Comparison of ENCODE assay signal across 2 worm cellular contexts in genomic region chrV:14506713-14507675, ce11.
A peak's percentile ranks its signal among the peaks of the same experiment; 100 is the strongest.
TF ChIP-seq lines count a peak whose summit lies in the region.

No protein-coding gene starts in this region.

TF ChIP-seq in whole organism, L1 larva, 84 proteins besides CTCF, POLR2A, EP300 and RAD21 (continued from another document):
- TF ChIP-seq nhr-71 (tag; optimal IDR thresholded peaks at IDR 0.05; lab: Kevin White, UChicago) (peak; percentile 27), elt-2 (tag; optimal IDR thresholded peaks at IDR 0.05; lab: Kevin White, UChicago) (no peak), hpl-2 (GFP tag; optimal IDR thresholded peaks at IDR 0.05; lab: Kevin White, UChicago) (no peak), lin-14 (GFP tag; optimal IDR thresholded peaks at IDR 0.05; lab: Kevin White, UChicago) (peak; percentile 73), jun-1 (tag; optimal IDR thresholded peaks at IDR 0.05; lab: Kevin White, UChicago) (no peak), grh-1 (GFP tag; IDR thresholded peaks at IDR 0.05; lab: Robert Waterston, UW) (no peak), mef-2 (tag; optimal IDR thresholded peaks at IDR 0.05; lab: Kevin White, UChicago) (no peak), nhr-237 (tag; optimal IDR thresholded peaks at IDR 0.05; lab: Kevin White, UChicago) (no peak), blmp-1 (tag; optimal IDR thresholded peaks at IDR 0.05; lab: Kevin White, UChicago) (peak; percentile 81), tlp-1 (tag; optimal IDR thresholded peaks at IDR 0.05; lab: Kevin White, UChicago) (peak; percentile 89), nhr-84 (tag; optimal IDR thresholded peaks at IDR 0.05; lab: Kevin White, UChicago) (no peak), Y116A8C.19 (tag; optimal IDR thresholded peaks at IDR 0.05; lab: Kevin White, UChicago; ENCODE audit: borderline replicate concordance) (no peak), unc-62 (GFP tag; optimal IDR thresholded peaks at IDR 0.05; lab: Kevin White, UChicago) (no peak), skn-1 (tag; optimal IDR thresholded peaks at IDR 0.05; lab: Kevin White, UChicago) (no peak), nhr-90 (tag; optimal IDR thresholded peaks at IDR 0.05; lab: Kevin White, UChicago; ENCODE audit: poor library complexity) (no peak), swsn-7 (tag; optimal IDR thresholded peaks at IDR 0.05; lab: Kevin White, UChicago) (no peak), C16A3.4 (tag; optimal IDR thresholded peaks at IDR 0.05; lab: Kevin White, UChicago) (peak; percentile 18), fkh-4 (tag; optimal IDR thresholded peaks at IDR 0.05; lab: Kevin White, UChicago; ENCODE audit: borderline replicate concordance) (no peak), pqm-1 (tag; optimal IDR thresholded peaks at IDR 0.05; lab: Kevin White, UChicago) (no peak), snpc-4 (tag; optimal IDR thresholded peaks at IDR 0.05; lab: Kevin White, UChicago) (no peak), ceh-90 (tag; optimal IDR thresholded peaks at IDR 0.05; lab: Kevin White, UChicago) (no peak), lin-35 (GFP tag; optimal IDR thresholded peaks at IDR 0.05; lab: Kevin White, UChicago) (no peak), nhr-20 (tag; optimal IDR thresholded peaks at IDR 0.05; lab: Kevin White, UChicago) (peak; percentile 10), alr-1 (tag; optimal IDR thresholded peaks at IDR 0.05; lab: Kevin White, UChicago; ENCODE audit: borderline replicate concordance) (no peak), snu-23 (GFP tag; optimal IDR thresholded peaks at IDR 0.05; lab: Kevin White, UChicago) (peak; percentile 18), dpl-1 (GFP tag; optimal IDR thresholded peaks at IDR 0.05; lab: Kevin White, UChicago) (no peak), mdl-1 (tag; optimal IDR thresholded peaks at IDR 0.05; lab: Kevin White, UChicago) (no peak), unc-98 (GFP tag; IDR thresholded peaks at IDR 0.05; lab: Robert Waterston, UW) (no peak), efl-1 (optimal IDR thresholded peaks at IDR 0.05; lab: Kevin White, UChicago) (no peak), efl-1 (GFP tag; optimal IDR thresholded peaks at IDR 0.05 in 1 of 2; lab: Kevin White, UChicago) (peak in 1 of 2 experiments; percentile 90), lin-13 (GFP tag; optimal IDR thresholded peaks at IDR 0.05; lab: Kevin White, UChicago) (no peak), nhr-28 (tag; optimal IDR thresholded peaks at IDR 0.05; lab: Kevin White, UChicago) (no peak), nhr-12 (tag; optimal IDR thresholded peaks at IDR 0.05; lab: Kevin White, UChicago) (no peak), irx-1 (tag; optimal IDR thresholded peaks at IDR 0.05; lab: Kevin White, UChicago) (peak; percentile 26), mab-9 (GFP tag; IDR thresholded peaks at IDR 0.05; lab: Robert Waterston, UW) (no peak), aly-2 (tag; optimal IDR thresholded peaks at IDR 0.05; lab: Kevin White, UChicago) (no peak), nhr-85 (tag; lab: Kevin White, UChicago) (peak; percentile 98), elt-3 (tag; optimal IDR thresholded peaks at IDR 0.05; lab: Kevin White, UChicago) (peak in 2 of 6 experiments; percentile 37 to 59), ceh-88 (GFP tag; IDR thresholded peaks at IDR 0.05; lab: Robert Waterston, UW) (no peak), xbp-1 (tag; optimal IDR thresholded peaks at IDR 0.05; lab: Kevin White, UChicago) (no peak), dsc-1 (tag; optimal IDR thresholded peaks at IDR 0.05; lab: Kevin White, UChicago) (no peak), efl-3 (GFP tag; optimal IDR thresholded peaks at IDR 0.05; lab: Kevin White, UChicago) (no peak), pag-3 (tag; optimal IDR thresholded peaks at IDR 0.05; lab: Kevin White, UChicago; ENCODE audit: borderline replicate concordance, insufficient read depth) (no peak), sox-4 (tag; optimal IDR thresholded peaks at IDR 0.05; lab: Kevin White, UChicago) (no peak), ceh-8 (GFP tag; optimal IDR thresholded peaks at IDR 0.05; lab: Kevin White, UChicago) (no peak)

TF ChIP-seq in whole organism, L3 larva, 47 proteins besides CTCF, POLR2A, EP300 and RAD21 (continued from another document):
- TF ChIP-seq elt-3 (tag; optimal IDR thresholded peaks at IDR 0.05; lab: Kevin White, UChicago) (peak in 1 of 3 experiments; percentile 15), jun-1 (tag; optimal IDR thresholded peaks at IDR 0.05; lab: Kevin White, UChicago) (no peak), ceh-28 (tag; optimal IDR thresholded peaks at IDR 0.05; lab: Kevin White, UChicago) (no peak), elt-1 (tag; optimal IDR thresholded peaks at IDR 0.05; lab: Kevin White, UChicago) (peak; percentile 100), ceh-16 (tag; optimal IDR thresholded peaks at IDR 0.05; lab: Kevin White, UChicago) (no peak), elt-2 (tag; optimal IDR thresholded peaks at IDR 0.05; lab: Kevin White, UChicago) (no peak)
TF ChIP-seq in whole organism, L3 larva: peak in this region for 6.
